Fruit fly (Drosophila melanogaster) whole organism, prepupa: ENCODE measurements around the gene ppk24.

ENCODE experiments used
- CG1621 ChIP-seq: fragments of 200-800 bp; sonication (Bioruptor generic); optimal IDR thresholded peaks from 3 replicates; lab custom pipeline; 2018; ENCODE audit warnings: missing biosample characterization, mild to moderate bottlenecking, missing genetic modification characterization
- CG31627 ChIP-seq: fragments of 200-800 bp; sonication (Bioruptor generic); optimal IDR thresholded peaks from 3 replicates; lab custom pipeline; 2016; ENCODE audit warnings: missing biosample characterization, missing genetic modification characterization
- Hr39 ChIP-seq: fragments of 200-800 bp; sonication (Bioruptor generic); optimal IDR thresholded peaks from 2 replicates; lab custom pipeline; 2016; ENCODE audit warnings: missing biosample characterization, missing genetic modification characterization

dm6 chr3R:31314477-31314876 lies 48.9 kb downstream of the ppk24 start:
- TF ChIP-seq Hr39: no peak
- no peak for TF ChIP-seq CG31627 (GFP tag; lab: Kevin White, UChicago)
- no peak for TF ChIP-seq CG1621
